Fruit fly (Drosophila melanogaster): ENCODE data around the gene alpha-Est5.
A peak's percentile ranks its signal among the peaks of the same experiment; 100 is the strongest.

Gene alpha-Est5

DNA sequence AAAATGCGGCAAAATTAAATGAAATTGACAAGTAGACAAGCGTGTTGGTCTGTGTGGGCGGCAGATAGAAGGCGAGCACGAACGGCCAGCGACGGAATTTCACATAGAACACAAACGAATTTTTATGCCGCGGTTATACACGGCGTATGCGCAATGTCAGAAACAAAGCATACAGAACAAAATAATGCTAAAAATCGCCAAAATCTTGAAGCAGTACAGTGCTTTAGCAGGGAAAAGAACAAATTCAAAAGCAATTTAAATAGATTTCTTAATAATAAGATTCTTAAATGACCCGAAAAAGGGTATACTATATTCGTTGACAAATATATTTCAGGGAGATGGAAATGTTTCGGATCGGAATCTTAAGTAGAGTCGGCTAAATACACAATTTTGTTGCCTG lies 35.7 kb downstream of the alpha-Est5 start (continued):
- TF ChIP-seq CG12769 (tag; optimal IDR thresholded peaks at IDR 0.05) = peak; percentile 53
- 0 out of 2 replicates have a peak, but pooled peaks have one; percentile 40 for TF ChIP-seq CG32767 (GFP tag; IDR thresholded peaks at IDR 0.05)
- no peak for TF ChIP-seq CG6254 (GFP tag; optimal IDR thresholded peaks at IDR 0.05)
- TF ChIP-seq CG31441 (GFP tag; IDR thresholded peaks at IDR 0.05) = no peak
- no peak for TF ChIP-seq insv (GFP tag; optimal IDR thresholded peaks at IDR 0.05)
- no peak for TF ChIP-seq btn (GFP tag; optimal IDR thresholded peaks at IDR 0.05)
- peak; percentile 51 for TF ChIP-seq CG10366 (GFP tag; IDR thresholded peaks at IDR 0.05)
- TF ChIP-seq grn (GFP tag; optimal IDR thresholded peaks at IDR 0.05) = no peak
- peak; percentile 18 for TF ChIP-seq slou (GFP tag; optimal IDR thresholded peaks at IDR 0.05)
- TF ChIP-seq tll (GFP tag; optimal IDR thresholded peaks at IDR 0.05) = no peak
- no peak for TF ChIP-seq sens-2 (GFP tag; IDR thresholded peaks at IDR 0.05)
- no peak for TF ChIP-seq onecut (GFP tag; IDR thresholded peaks at IDR 0.05)
- no peak for TF ChIP-seq CG1602 (GFP tag; optimal IDR thresholded peaks at IDR 0.05)
- TF ChIP-seq Scr (GFP tag; IDR thresholded peaks at IDR 0.05; ENCODE audit: partially characterized antibody) = no peak
- TF ChIP-seq CG34376 (GFP tag; optimal IDR thresholded peaks at IDR 0.05) = no peak
- TF ChIP-seq CG9876 (GFP tag; optimal IDR thresholded peaks at IDR 0.05) = no peak
- no peak for TF ChIP-seq CG8924 (tag; optimal IDR thresholded peaks at IDR 0.05)
- TF ChIP-seq CG8281 (tag; optimal IDR thresholded peaks at IDR 0.05) = no peak
- TF ChIP-seq Sox102F (GFP tag; optimal IDR thresholded peaks at IDR 0.05) = peak; percentile 38
- TF ChIP-seq kni (GFP tag; optimal IDR thresholded peaks at IDR 0.05) = no peak
- TF ChIP-seq CG12391 (tag; optimal IDR thresholded peaks at IDR 0.05) = no peak
- peak; percentile 9 for TF ChIP-seq Fer3 (tag; optimal IDR thresholded peaks at IDR 0.05)
- no peak for TF ChIP-seq CG1233 (GFP tag; optimal IDR thresholded peaks at IDR 0.05)
- TF ChIP-seq tin (GFP tag; optimal IDR thresholded peaks at IDR 0.05) = no peak
- TF ChIP-seq D (optimal IDR thresholded peaks at IDR 0.05) = no peak
- TF ChIP-seq D (GFP tag; optimal IDR thresholded peaks at IDR 0.05) = no peak
- TF ChIP-seq CG17568 (GFP tag; optimal IDR thresholded peaks at IDR 0.05) = no peak
- TF ChIP-seq CG4854 (GFP tag; optimal IDR thresholded peaks at IDR 0.05) = no peak
- no peak for TF ChIP-seq Dfd (GFP tag; optimal IDR thresholded peaks at IDR 0.05)
- no peak for TF ChIP-seq eyg (GFP tag; optimal IDR thresholded peaks at IDR 0.05)
- peak in 1 of 2 experiments; percentile 54 for TF ChIP-seq Hr51 (GFP tag; optimal IDR thresholded peaks at IDR 0.05)
- no peak for TF ChIP-seq chif (GFP tag; optimal IDR thresholded peaks at IDR 0.05)
- TF ChIP-seq Eip74EF (GFP tag; optimal IDR thresholded peaks at IDR 0.05) = no peak
- no peak for TF ChIP-seq bab2 (GFP tag; optimal IDR thresholded peaks at IDR 0.05)
- no peak for TF ChIP-seq CG10462 (GFP tag; optimal IDR thresholded peaks at IDR 0.05)
- TF ChIP-seq CG12155 (GFP tag; optimal IDR thresholded peaks at IDR 0.05) = peak; percentile 42
- peak; percentile 33 for TF ChIP-seq CG13624 (GFP tag; optimal IDR thresholded peaks at IDR 0.05)
- TF ChIP-seq CG11247 (GFP tag; IDR thresholded peaks at IDR 0.05) = peak; percentile 17; the same call in 1 of the 2 replicates
- TF ChIP-seq stwl (tag; optimal IDR thresholded peaks at IDR 0.05) = no peak
- no peak for TF ChIP-seq stc (GFP tag; IDR thresholded peaks at IDR 0.05)
- TF ChIP-seq Fer1 (GFP tag; optimal IDR thresholded peaks at IDR 0.05) = no peak
- TF ChIP-seq nerfin-2 (GFP tag; IDR thresholded peaks at IDR 0.05; ENCODE audit: partially characterized antibody) = no peak
- no peak for TF ChIP-seq NK7.1 (GFP tag; optimal IDR thresholded peaks at IDR 0.05)
- no peak for TF ChIP-seq pum (GFP tag; optimal IDR thresholded peaks at IDR 0.05)
- TF ChIP-seq NC2α (GFP tag; optimal IDR thresholded peaks at IDR 0.05) = no peak
- no peak for TF ChIP-seq CG18262 (tag; optimal IDR thresholded peaks at IDR 0.05)
- TF ChIP-seq pho (GFP tag; optimal IDR thresholded peaks at IDR 0.05) = peak; percentile 2
- no peak for TF ChIP-seq YL-1 (GFP tag; optimal IDR thresholded peaks at IDR 0.05)
- no peak for TF ChIP-seq pan (optimal IDR thresholded peaks at IDR 0.05)
- TF ChIP-seq pan (GFP tag; optimal IDR thresholded peaks at IDR 0.05 in 1 of 2, IDR thresholded peaks at IDR 0.05 in 1 of 2) = peak in 1 of 2 experiments; percentile 32
- TF ChIP-seq HLH3B (GFP tag; IDR thresholded peaks at IDR 0.05) = 0 out of 2 replicates have a peak, but pooled peaks have one; percentile 23
